Worm (Caenorhabditis elegans): Measurements from ENCODE around the gene C10C6.3.

DNA sequence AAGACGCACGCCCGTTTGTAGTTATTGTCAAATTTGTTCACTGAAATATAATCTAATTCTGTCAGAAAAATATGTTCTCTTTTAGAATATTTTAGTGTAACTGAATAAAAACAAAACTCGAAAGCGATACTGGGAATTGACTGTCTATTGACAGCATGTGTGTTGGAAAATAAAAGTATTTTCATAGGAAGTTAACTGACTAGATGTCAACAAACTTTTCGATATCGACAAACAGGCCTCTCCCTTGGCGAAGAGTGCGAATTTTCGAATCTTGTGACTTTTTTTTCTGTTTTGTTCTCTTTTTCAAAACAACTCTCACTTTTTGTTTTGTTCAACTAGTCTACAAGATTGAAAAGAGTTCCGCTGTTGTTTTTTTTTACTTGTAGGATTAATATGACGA is 26.8 kb downstream of the C10C6.3 start:
- TF ChIP-seq scrt-1 (GFP tag; IDR thresholded peaks at IDR 0.05) = no peak
- TF ChIP-seq flt-1 (GFP tag; IDR thresholded peaks at IDR 0.05) = no peak
- no peak for TF ChIP-seq F13C5.2 (tag; optimal IDR thresholded peaks at IDR 0.05)
- TF ChIP-seq ama-1 (optimal IDR thresholded peaks at IDR 0.05) = no peak

Data from whole organism, early embryonic.